Fruit fly (Drosophila melanogaster) whole organism, pupa: ENCODE data around the gene Jon99Ciii.

Source experiments
- CG12605 ChIP-seq: fragments of 200-800 bp; sonication (Bioruptor generic); IDR thresholded peaks from 2 replicates; pipeline ENCODE4 v1.3.6; 2022; ENCODE audit warnings: missing biosample characterization, missing genetic modification characterization
- CG13204 ChIP-seq: fragments of 200-800 bp; sonication (Bioruptor generic); optimal IDR thresholded peaks from 2 replicates; lab custom pipeline; 2018; ENCODE audit warnings: missing biosample characterization, mild to moderate bottlenecking, missing genetic modification characterization, moderate library complexity
- CG14655 ChIP-seq: fragments of 200-800 bp; sonication (Bioruptor generic); optimal IDR thresholded peaks from 3 replicates; lab custom pipeline; 2017; ENCODE audit warnings: mild to moderate bottlenecking, missing biosample characterization, missing genetic modification reagents, missing genetic modification characterization
- CG17806 ChIP-seq: fragments of 200-800 bp; sonication (Bioruptor generic); optimal IDR thresholded peaks from 2 replicates; lab custom pipeline; 2018; ENCODE audit warnings: missing biosample characterization, mild to moderate bottlenecking, missing genetic modification characterization, moderate library complexity
- CG32121 ChIP-seq: fragments of 200-800 bp; sonication (Bioruptor generic); IDR thresholded peaks from 2 replicates; pipeline ENCODE4 v1.3.6; 2022; ENCODE audit warnings: missing biosample characterization, missing genetic modification characterization
- CG4496 ChIP-seq: fragments of 200-800 bp; sonication (Bioruptor generic); IDR thresholded peaks from 3 replicates; pipeline ENCODE4 v1.3.6; 2022; ENCODE audit warnings: missing biosample characterization, missing genetic modification characterization
- CG8159 ChIP-seq: fragments of 200-800 bp; sonication (Bioruptor generic); optimal IDR thresholded peaks from 3 replicates; lab custom pipeline; 2018; ENCODE audit warnings: missing biosample characterization, mild to moderate bottlenecking, missing genetic modification characterization, moderate library complexity
- EcR ChIP-seq: fragments of 200-800 bp; sonication (Bioruptor generic); optimal IDR thresholded peaks from 3 replicates; lab custom pipeline; 2019; ENCODE audit warnings: missing biosample characterization, missing genetic modification characterization, mild to moderate bottlenecking, moderate library complexity, missing genetic modification reagents
- Ets98B ChIP-seq: fragments of 200-800 bp; sonication (Bioruptor generic); IDR thresholded peaks from 2 replicates; pipeline ENCODE4 v1.3.6; 2022; ENCODE audit warnings: missing biosample characterization, missing genetic modification characterization
- Pif1B ChIP-seq: fragments of 200-800 bp; sonication (Bioruptor generic); optimal IDR thresholded peaks from 3 replicates; lab custom pipeline; 2016; ENCODE audit warnings: missing biosample characterization, missing genetic modification characterization
- fd96Ca ChIP-seq: fragments of 200-800 bp; sonication (Bioruptor generic); IDR thresholded peaks from 3 replicates; pipeline ENCODE4 v1.3.6; 2022; ENCODE audit warnings: missing biosample characterization, missing genetic modification characterization
- gl ChIP-seq: fragments of 200-800 bp; sonication (Bioruptor generic); optimal IDR thresholded peaks from 2 replicates; lab custom pipeline; 2018; ENCODE audit warnings: missing biosample characterization, mild to moderate bottlenecking, missing genetic modification characterization

dm6 chr3R:29894393-29894792 is 27.6 kb upstream of the Jon99Ciii start:
- TF ChIP-seq CG17806, result no peak
- peak; percentile 85 for TF ChIP-seq fd96Ca (GFP tag; lab: Robert Waterston, UW)
- no peak for TF ChIP-seq Pif1B (GFP tag; lab: Kevin White, UChicago)
- no peak for TF ChIP-seq EcR (GFP tag; lab: Kevin White, UChicago)
- no peak for TF ChIP-seq gl
- peak; percentile 51 for TF ChIP-seq CG14655 (GFP tag; lab: Kevin White, UChicago)
- TF ChIP-seq CG4496 (GFP tag; lab: Robert Waterston, UW), result peak; percentile 50; the same call in 2 of the 3 replicates
- no peak for TF ChIP-seq CG8159 (tag; lab: Kevin White, UChicago)
- peak; percentile 80 for TF ChIP-seq CG32121
- no peak for TF ChIP-seq CG13204 (GFP tag; lab: Kevin White, UChicago)
- peak; percentile 66 for TF ChIP-seq Ets98B (GFP tag; lab: Robert Waterston, UW)
- TF ChIP-seq CG12605 (GFP tag; lab: Robert Waterston, UW), result peak; percentile 42; the same call in 1 of the 2 replicates
